Fruit fly (Drosophila melanogaster): ENCODE measurements around the gene Ent3.

DNA sequence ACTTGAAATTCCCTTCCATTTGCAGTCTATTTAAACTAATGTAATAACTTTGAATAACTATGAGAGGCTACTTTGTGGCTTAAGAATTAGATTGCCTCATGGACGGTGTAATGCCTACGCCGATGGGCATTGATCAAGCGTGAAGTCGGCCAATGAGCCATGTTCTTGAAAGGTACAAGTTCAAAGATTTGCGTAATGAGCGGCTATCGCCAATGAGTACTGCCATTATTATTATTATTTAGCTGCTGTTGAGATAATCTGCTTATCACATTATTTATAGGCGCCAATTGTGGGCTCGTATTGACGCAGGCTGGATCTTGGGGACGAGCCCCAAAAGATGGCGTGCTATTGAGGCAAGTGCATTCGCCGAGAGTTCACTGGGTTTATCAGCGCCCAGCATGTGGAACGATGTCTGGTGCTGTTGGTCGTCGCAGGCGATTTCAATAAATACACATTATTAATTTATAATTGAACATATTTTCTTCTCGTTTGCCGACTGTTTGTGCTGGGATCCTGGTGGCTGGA is 16.2 kb upstream of the Ent3 start:
- peak; percentile 12 for TF ChIP-seq Eip75B (GFP tag; optimal IDR thresholded peaks at IDR 0.05)
- TF ChIP-seq CG34406 (GFP tag; optimal IDR thresholded peaks at IDR 0.05) = no peak
- TF ChIP-seq Blimp-1 (GFP tag; optimal IDR thresholded peaks at IDR 0.05) = no peak
- TF ChIP-seq Sox15 (GFP tag; optimal IDR thresholded peaks at IDR 0.05) = no peak
- TF ChIP-seq CG9139 (GFP tag; optimal IDR thresholded peaks at IDR 0.05) = no peak
- peak; percentile 20 for TF ChIP-seq vri (GFP tag; optimal IDR thresholded peaks at IDR 0.05)
- peak; percentile 47 for TF ChIP-seq Eip78C (GFP tag)
- no peak for TF ChIP-seq CG8319 (GFP tag; optimal IDR thresholded peaks at IDR 0.05)
- TF ChIP-seq Lpt (GFP tag; optimal IDR thresholded peaks at IDR 0.05) = no peak
- TF ChIP-seq CG6792 (GFP tag; optimal IDR thresholded peaks at IDR 0.05) = no peak
- no peak for TF ChIP-seq dsx (GFP tag; optimal IDR thresholded peaks at IDR 0.05; ENCODE audit: poor library complexity, severe bottlenecking)
- no peak for TF ChIP-seq salr (GFP tag; optimal IDR thresholded peaks at IDR 0.05)
